Fruit fly (Drosophila melanogaster) whole organism, embryonic: ENCODE measurements around the gene St2.

Source experiments
- Ada2b ChIP-seq: fragments of 200-800 bp; sonication (Bioruptor generic); IDR thresholded peaks from 2 replicates; pipeline ENCODE4 v1.3.6; 2022; ENCODE audit warnings: missing biosample characterization, missing genetic modification characterization
- BEAF-32 ChIP-seq: fragments of 200-800 bp; sonication (Bioruptor generic); optimal IDR thresholded peaks from 3 replicates; lab custom pipeline; 2017; ENCODE audit warnings: missing biosample characterization, missing genetic modification characterization, mild to moderate bottlenecking, moderate library complexity, missing genetic modification reagents
- BtbVII ChIP-seq: fragments of 200-800 bp; sonication (Bioruptor generic); optimal IDR thresholded peaks from 3 replicates; lab custom pipeline; 2017; ENCODE audit warnings: missing biosample characterization, mild to moderate bottlenecking, missing genetic modification characterization
- Bteb2 ChIP-seq: fragments of 200-800 bp; sonication (Bioruptor generic); optimal IDR thresholded peaks from 2 replicates; lab custom pipeline; 2016; ENCODE audit warnings: missing biosample characterization, missing genetic modification characterization
- CG10274 ChIP-seq: fragments of 200-800 bp; sonication (Bioruptor generic); optimal IDR thresholded peaks from 3 replicates; lab custom pipeline; 2017; ENCODE audit warnings: missing biosample characterization, mild to moderate bottlenecking, missing genetic modification characterization
- CG10431 ChIP-seq: fragments of 200-800 bp; sonication (Bioruptor generic); optimal IDR thresholded peaks from 3 replicates; lab custom pipeline; 2018; ENCODE audit warnings: missing biosample characterization, mild to moderate bottlenecking, missing genetic modification characterization
- CG12104 ChIP-seq: fragments of 200-800 bp; sonication (Bioruptor generic); optimal IDR thresholded peaks from 3 replicates; lab custom pipeline; 2016; ENCODE audit warnings: missing biosample characterization, missing genetic modification characterization
- CG12219 ChIP-seq: fragments of 200-800 bp; sonication (Bioruptor generic); optimal IDR thresholded peaks from 3 replicates; lab custom pipeline; 2018; ENCODE audit warnings: missing biosample characterization, mild to moderate bottlenecking, missing genetic modification characterization
- CG12769 ChIP-seq: fragments of 200-800 bp; sonication (Bioruptor generic); optimal IDR thresholded peaks from 2 replicates; lab custom pipeline; 2019; ENCODE audit warnings: missing biosample characterization, mild to moderate bottlenecking, missing genetic modification characterization, moderate library complexity
- CG14014 ChIP-seq: fragments of 200-800 bp; sonication (Bioruptor generic); IDR thresholded peaks from 2 replicates; pipeline ENCODE4 v1.3.6; 2022; ENCODE audit warnings: missing biosample characterization, missing genetic modification characterization
- CG15514 ChIP-seq: fragments of 200-800 bp; sonication (Bioruptor generic); optimal IDR thresholded peaks from 3 replicates; lab custom pipeline; 2017; ENCODE audit warnings: missing biosample characterization, missing genetic modification characterization, mild to moderate bottlenecking, moderate library complexity, missing genetic modification reagents
- CG17912 ChIP-seq: fragments of 200-800 bp; sonication (Bioruptor generic); optimal IDR thresholded peaks from 2 replicates; lab custom pipeline; 2018; ENCODE audit warnings: missing biosample characterization, mild to moderate bottlenecking, missing genetic modification characterization
- CG1832 ChIP-seq: fragments of 200-800 bp; sonication (Bioruptor generic); optimal IDR thresholded peaks from 2 replicates; lab custom pipeline; 2017; ENCODE audit warnings: missing biosample characterization, mild to moderate bottlenecking, missing genetic modification characterization, inconsistent platforms
- CG18599 ChIP-seq: fragments of 200-800 bp; sonication (Bioruptor generic); optimal IDR thresholded peaks from 3 replicates; lab custom pipeline; 2017; ENCODE audit warnings: missing biosample characterization, missing genetic modification characterization, mild to moderate bottlenecking, moderate library complexity, missing genetic modification reagents
- CG2889 ChIP-seq: fragments of 200-800 bp; sonication (Bioruptor generic); IDR thresholded peaks from 3 replicates; pipeline ENCODE4 v1.3.6; 2022; ENCODE audit warnings: missing biosample characterization, missing genetic modification characterization
- CG31388 ChIP-seq: fragments of 200-800 bp; sonication (Bioruptor generic); optimal IDR thresholded peaks from 2 replicates; lab custom pipeline; 2016; ENCODE audit warnings: missing biosample characterization, missing genetic modification characterization
- CG32772 ChIP-seq: fragments of 200-800 bp; sonication (Bioruptor generic); IDR thresholded peaks from 2 replicates; pipeline ENCODE4 v1.3.6; 2022; ENCODE audit warnings: missing biosample characterization, missing genetic modification characterization
- CG3407 ChIP-seq: fragments of 200-800 bp; sonication (Bioruptor generic); optimal IDR thresholded peaks from 2 replicates; lab custom pipeline; 2018; ENCODE audit warnings: missing biosample characterization, mild to moderate bottlenecking, missing genetic modification characterization
- CG4424 ChIP-seq: fragments of 200-800 bp; sonication (Bioruptor generic); optimal IDR thresholded peaks from 3 replicates; lab custom pipeline; 2016; ENCODE audit warnings: missing biosample characterization, missing genetic modification characterization
- CG6791 ChIP-seq: fragments of 200-800 bp; sonication (Bioruptor generic); IDR thresholded peaks from 3 replicates; pipeline ENCODE4 v1.3.6; 2022; ENCODE audit warnings: missing biosample characterization, missing genetic modification characterization; ENCODE audit not compliant: partially characterized antibody
- CG7987 ChIP-seq: fragments of 200-800 bp; sonication (Bioruptor generic); optimal IDR thresholded peaks from 2 replicates; lab custom pipeline; 2018; ENCODE audit warnings: missing biosample characterization, mild to moderate bottlenecking, missing genetic modification characterization, moderate library complexity
- CG8089 ChIP-seq: fragments of 200-800 bp; sonication (Bioruptor generic); optimal IDR thresholded peaks from 3 replicates; lab custom pipeline; 2016; ENCODE audit warnings: missing biosample characterization, missing genetic modification characterization
- CG8290 ChIP-seq, 3 experiments: fragments of 200-800 bp; sonication (Bioruptor generic); optimal IDR thresholded peaks; 2 replicates each; lab custom pipeline; 2016 to 2019; ENCODE audit warnings: missing biosample characterization in 3 of 3, missing genetic modification characterization in 3 of 3, mild to moderate bottlenecking in 2 of 3, moderate library complexity in 1 of 3
- CG9876 ChIP-seq: fragments of 200-800 bp; sonication (Bioruptor generic); optimal IDR thresholded peaks from 2 replicates; lab custom pipeline; 2016; ENCODE audit warnings: missing biosample characterization, missing genetic modification characterization
- Dbx ChIP-seq: fragments of 200-800 bp; sonication (Bioruptor generic); IDR thresholded peaks from 3 replicates; pipeline ENCODE4 v1.3.6; 2022; ENCODE audit warnings: missing biosample characterization, missing genetic modification characterization
- E2f1 ChIP-seq: fragments of 200-800 bp; sonication (Bioruptor generic); IDR thresholded peaks from 2 replicates; pipeline ENCODE4 v1.3.6; 2022; ENCODE audit warnings: missing biosample characterization, missing genetic modification characterization
- ERR ChIP-seq: fragments of 200-800 bp; sonication (Bioruptor generic); optimal IDR thresholded peaks from 2 replicates; lab custom pipeline; 2016; ENCODE audit warnings: missing biosample characterization, missing genetic modification characterization
- Gsc ChIP-seq: fragments of 200-800 bp; sonication (Bioruptor generic); IDR thresholded peaks from 2 replicates; pipeline ENCODE4 v1.3.6; 2022; ENCODE audit warnings: missing biosample characterization, missing genetic modification characterization
- HLH54F ChIP-seq: fragments of 200-800 bp; sonication (Bioruptor generic); optimal IDR thresholded peaks from 3 replicates; lab custom pipeline; 2016; ENCODE audit warnings: missing biosample characterization, missing genetic modification characterization
- Hmr ChIP-seq: fragments of 200-800 bp; sonication (Bioruptor generic); optimal IDR thresholded peaks from 3 replicates; lab custom pipeline; 2017; ENCODE audit warnings: mild to moderate bottlenecking, missing biosample characterization, missing genetic modification reagents, missing genetic modification characterization
- Hmx ChIP-seq: fragments of 200-800 bp; sonication (Bioruptor generic); optimal IDR thresholded peaks from 2 replicates; lab custom pipeline; 2016; ENCODE audit warnings: missing biosample characterization, missing genetic modification characterization
- Hr39 ChIP-seq: fragments of >200 bp; optimal IDR thresholded peaks from 2 replicates; lab custom pipeline; 2017
- Med ChIP-seq: fragments of 200-800 bp; sonication (Bioruptor generic); peaks from one replicate; lab custom pipeline; 2016; ENCODE audit warnings: missing biosample characterization, missing genetic modification characterization, mild to moderate bottlenecking, inconsistent platforms, moderate library complexity
- Usf ChIP-seq: fragments of 200-800 bp; sonication (Bioruptor generic); optimal IDR thresholded peaks from 2 replicates; lab custom pipeline; 2017; ENCODE audit warnings: missing genotype, missing biosample characterization, missing genetic modification characterization
- Xrp1 ChIP-seq: fragments of 200-800 bp; sonication (Bioruptor generic); IDR thresholded peaks from 2 replicates; pipeline ENCODE4 v1.3.6; 2022; ENCODE audit warnings: missing biosample characterization, missing genetic modification characterization
- aop ChIP-seq: fragments of 200-800 bp; sonication (Bioruptor generic); IDR thresholded peaks from 2 replicates; pipeline ENCODE4 v1.3.6; 2022; ENCODE audit warnings: missing biosample characterization, missing genetic modification characterization
- ara ChIP-seq: fragments of 200-800 bp; sonication (Bioruptor generic); IDR thresholded peaks from 2 replicates; pipeline ENCODE4 v1.3.6; 2022; ENCODE audit warnings: missing biosample characterization, missing genetic modification characterization
- bcd ChIP-seq: fragments of 200-800 bp; sonication (Bioruptor generic); optimal IDR thresholded peaks from 2 replicates; lab custom pipeline; 2017; ENCODE audit warnings: missing biosample characterization, mild to moderate bottlenecking, missing genetic modification characterization
- chn ChIP-seq: fragments of 200-800 bp; sonication (Bioruptor generic); optimal IDR thresholded peaks from 2 replicates; lab custom pipeline; 2016; ENCODE audit warnings: missing biosample characterization, missing genetic modification characterization
- croc ChIP-seq: fragments of 200-800 bp; sonication (Bioruptor generic); conservative IDR thresholded peaks from 3 replicates; pipeline ENCODE4 v1.3.6; 2022; ENCODE audit warnings: missing biosample characterization, missing genetic modification characterization
- dati ChIP-seq: fragments of 200-800 bp; sonication (Bioruptor generic); IDR thresholded peaks from 2 replicates; pipeline ENCODE4 v1.3.6; 2022; ENCODE audit warnings: missing biosample characterization, missing genetic modification characterization
- dmrt99B ChIP-seq: fragments of 200-800 bp; sonication (Bioruptor generic); optimal IDR thresholded peaks from 2 replicates; lab custom pipeline; 2018; ENCODE audit warnings: missing biosample characterization, mild to moderate bottlenecking, missing genetic modification characterization, moderate library complexity
- emc ChIP-seq: fragments of 200-800 bp; sonication (Bioruptor generic); optimal IDR thresholded peaks from 2 replicates; lab custom pipeline; 2016; ENCODE audit warnings: missing biosample characterization, missing genetic modification characterization
- ems ChIP-seq: fragments of 200-800 bp; sonication (Bioruptor generic); optimal IDR thresholded peaks from 3 replicates; lab custom pipeline; 2016; ENCODE audit warnings: missing biosample characterization, missing genetic modification characterization
- eyg ChIP-seq: fragments of 200-800 bp; sonication (Bioruptor generic); optimal IDR thresholded peaks from 3 replicates; lab custom pipeline; 2016; ENCODE audit warnings: missing biosample characterization, missing genetic modification characterization
- gsb-n ChIP-seq: fragments of 200-800 bp; sonication (Bioruptor generic); optimal IDR thresholded peaks from 3 replicates; lab custom pipeline; 2018; ENCODE audit warnings: missing biosample characterization, mild to moderate bottlenecking, missing genetic modification characterization
- h ChIP-seq: fragments of >200 bp; optimal IDR thresholded peaks from 2 replicates; lab custom pipeline; 2017
- hkb ChIP-seq, 2 experiments: fragments of 200-800 bp in 1 of 2; fragments of >200 bp in 1 of 2; sonication (Bioruptor generic) in 1 of 2; IDR thresholded peaks in 1 of 2; optimal IDR thresholded peaks in 1 of 2; 2 replicates each; pipeline versions ENCODE4 v1.3.6 to Lab custom; 2017 to 2022; ENCODE audit warnings: missing biosample characterization in 1 of 2, missing genetic modification characterization in 1 of 2
- jumu ChIP-seq: fragments of 200-800 bp; sonication (Bioruptor generic); optimal IDR thresholded peaks from 3 replicates; lab custom pipeline; 2016; ENCODE audit warnings: missing biosample characterization, missing genetic modification characterization
- lmd ChIP-seq: fragments of 200-800 bp; sonication (Bioruptor generic); IDR thresholded peaks from 2 replicates; pipeline ENCODE4 v1.3.6; 2022; ENCODE audit warnings: missing biosample characterization, missing genetic modification characterization
- luna ChIP-seq: fragments of 200-800 bp; sonication (Bioruptor generic); optimal IDR thresholded peaks from 2 replicates; lab custom pipeline; 2016; ENCODE audit warnings: missing biosample characterization, missing genetic modification characterization
- ranshi ChIP-seq: fragments of 200-800 bp; sonication (Bioruptor generic); IDR thresholded peaks from 2 replicates; pipeline ENCODE4 v1.3.6; 2022; ENCODE audit warnings: missing biosample characterization, missing genetic modification characterization
- yki ChIP-seq: fragments of >200 bp; optimal IDR thresholded peaks from 3 replicates; lab custom pipeline; 2018

Gene St2

DNA sequence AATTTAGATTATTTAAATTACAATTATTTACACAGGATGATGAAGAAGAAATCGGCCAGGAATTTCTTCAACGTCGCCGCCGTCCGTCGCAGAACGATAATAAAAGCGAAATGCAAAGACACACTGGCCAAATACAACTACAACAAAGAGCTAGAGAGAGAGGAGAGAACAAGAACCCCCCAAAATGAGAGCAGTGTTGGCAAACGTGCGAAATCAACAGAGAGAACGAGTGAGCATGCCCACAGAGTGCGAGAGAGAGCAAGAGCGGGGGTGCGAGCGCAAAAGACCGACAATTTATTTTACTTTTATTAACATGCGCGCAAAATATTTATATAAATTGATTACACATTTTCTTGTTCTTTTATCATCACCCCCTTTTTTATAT, 14.8 kb upstream of the St2 start (continued):
- TF ChIP-seq Hmx (no peak), Usf (GFP tag; lab: Kevin White, UChicago) (no peak), ERR (GFP tag; lab: Kevin White, UChicago) (no peak), CG14014 (GFP tag; lab: Robert Waterston, UW) (peak; percentile 31; the same call in 1 of the 2 replicates), dmrt99B (tag; lab: Kevin White, UChicago) (no peak), E2f1 (GFP tag; lab: Robert Waterston, UW) (no peak), croc (GFP tag; lab: Robert Waterston, UW) (no peak), CG10274 (GFP tag; lab: Kevin White, UChicago) (no peak), gsb-n (tag; lab: Kevin White, UChicago) (no peak), Med (peak; percentile 90), CG31388 (GFP tag; lab: Kevin White, UChicago) (no peak), eyg (GFP tag; lab: Kevin White, UChicago) (no peak), BtbVII (GFP tag; lab: Kevin White, UChicago) (peak; percentile 54), Hr39 (no peak), jumu (GFP tag; lab: Kevin White, UChicago) (no peak), ems (GFP tag; lab: Kevin White, UChicago) (no peak), CG12219 (GFP tag; lab: Kevin White, UChicago) (no peak), CG10431 (GFP tag; lab: Kevin White, UChicago) (peak; percentile 30), CG15514 (GFP tag; lab: Kevin White, UChicago) (peak; percentile 47), CG32772 (no peak), luna (GFP tag; lab: Kevin White, UChicago) (no peak), CG4424 (GFP tag; lab: Kevin White, UChicago) (no peak), Gsc (GFP tag; lab: Robert Waterston, UW) (no peak), Xrp1 (GFP tag; lab: Robert Waterston, UW) (no peak), bcd (GFP tag; lab: Kevin White, UChicago) (no peak), hkb (optimal IDR thresholded peaks at IDR 0.05; lab: Kevin White, UChicago) (no peak), hkb (GFP tag; IDR thresholded peaks at IDR 0.05; lab: Robert Waterston, UW) (peak; percentile 45; the same call in 1 of the 2 replicates), dati (no peak), Hmr (GFP tag; lab: Kevin White, UChicago) (peak; percentile 59), emc (GFP tag; lab: Kevin White, UChicago) (no peak), Ada2b (no peak), ara (GFP tag; lab: Robert Waterston, UW) (no peak), chn (GFP tag; lab: Kevin White, UChicago) (no peak), CG2889 (GFP tag; lab: Robert Waterston, UW) (no peak), Bteb2 (GFP tag; lab: Kevin White, UChicago) (peak; percentile 3), ranshi (GFP tag; lab: Robert Waterston, UW) (no peak), CG9876 (no peak), CG6791 (GFP tag; lab: Robert Waterston, UW) (no peak), HLH54F (GFP tag; lab: Kevin White, UChicago) (no peak), CG8089 (GFP tag; lab: Kevin White, UChicago) (no peak), CG12769 (tag; lab: Kevin White, UChicago) (no peak), CG7987 (GFP tag; lab: Kevin White, UChicago) (peak; percentile 34), CG1832 (GFP tag; lab: Kevin White, UChicago) (peak; percentile 32), h (no peak), Dbx (GFP tag; lab: Robert Waterston, UW) (peak; percentile 37; the same call in 1 of the 3 replicates), CG18599 (GFP tag; lab: Kevin White, UChicago) (peak; percentile 52), CG17912 (GFP tag; lab: Kevin White, UChicago) (no peak), BEAF-32 (GFP tag; lab: Kevin White, UChicago) (no peak), aop (GFP tag; lab: Robert Waterston, UW) (no peak), CG3407 (GFP tag; lab: Kevin White, UChicago) (no peak), CG8290 (GFP tag; optimal IDR thresholded peaks at IDR 0.05; lab: Kevin White, UChicago) (no peak), CG8290 (tag; optimal IDR thresholded peaks at IDR 0.05; lab: Kevin White, UChicago) (peak in 1 of 2 experiments; percentile 11), lmd (GFP tag; lab: Robert Waterston, UW) (no peak), CG12104 (GFP tag; lab: Kevin White, UChicago) (no peak), yki (peak; percentile 88)
